Worm (Caenorhabditis elegans) whole organism, L4/young adult: ENCODE data around the gene cyp-33B1.

ENCODE experiments used
- W03F9.2 ChIP-seq: fragments of 150-350 bp; optimal IDR thresholded peaks from 2 replicates; lab custom pipeline; 2014; ENCODE audit warnings: missing biosample characterization, missing genetic modification characterization
- dao-5 ChIP-seq: sonication (generic microtip); optimal IDR thresholded peaks from 2 replicates; lab custom pipeline; 2016; ENCODE audit warnings: missing genotype, missing genetic modification characterization, moderate library complexity, missing compliant biosample characterization
- him-1 ChIP-seq: sonication (generic microtip); optimal IDR thresholded peaks from 2 replicates; lab custom pipeline; 2016; ENCODE audit warnings: missing genotype, missing genetic modification reagents, missing genetic modification characterization, missing compliant biosample characterization

cyp-33B1 gene

ce11 chrV:9033267-9033666 lies 7.9 kb upstream of the cyp-33B1 start, which contains the start of gene C25E10.4:
C25E10.4 (plus strand) TSS chrV:9033567.
- TF ChIP-seq him-1 (tag; lab: Kevin White, UChicago) (no peak), W03F9.2 (tag; lab: Kevin White, UChicago) (no peak), dao-5 (tag; lab: Kevin White, UChicago) (no peak)

- TF ChIP-seq dao-5 (tag; lab: Kevin White, UChicago) (no peak), him-1 (tag; lab: Kevin White, UChicago) (no peak), W03F9.2 (tag; lab: Kevin White, UChicago) (no peak)
Measured at ce11 chrV:9035685-9036084, 5.4 kb upstream of the cyp-33B1 start, which contains the start of gene srsx-34. srsx-34 (plus strand) TSS chrV:9035985.

DNA sequence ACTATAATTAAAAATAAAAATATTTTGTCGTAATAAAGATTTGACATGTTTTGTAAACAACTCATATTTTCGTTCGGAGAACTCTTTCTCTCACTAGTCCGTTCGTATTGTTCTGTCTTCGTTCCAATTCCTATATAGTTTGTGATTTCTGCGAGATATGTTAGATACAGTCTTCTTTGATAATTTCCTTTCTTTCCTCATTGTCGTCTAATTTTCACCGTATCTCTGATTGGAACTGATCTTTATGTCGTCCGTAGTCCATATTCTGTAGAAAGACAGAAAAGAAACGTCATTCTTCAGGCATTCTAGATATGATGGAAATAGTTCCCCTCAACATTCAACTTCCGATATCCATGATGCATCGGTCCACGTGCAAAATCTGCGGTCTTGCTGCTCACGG lies 3.7 kb downstream of the cyp-33B1 start, which contains the start of gene nhr-30:
Gene nhr-30 (plus strand): TSS at position 301 of the 400 bp plus-strand sequence.
- TF ChIP-seq dao-5 (tag; lab: Kevin White, UChicago): no peak
- TF ChIP-seq W03F9.2 (tag; lab: Kevin White, UChicago): no peak
- TF ChIP-seq him-1 (tag; lab: Kevin White, UChicago): no peak

- TF ChIP-seq him-1 (tag; lab: Kevin White, UChicago): no peak
- TF ChIP-seq dao-5 (tag; lab: Kevin White, UChicago): no peak
- TF ChIP-seq W03F9.2 (tag; lab: Kevin White, UChicago): no peak
Measured at ce11 chrV:9047555-9048049, 6.5 kb downstream of the cyp-33B1 start, which contains the start of gene C25E10.17. C25E10.17 (minus strand) TSS chrV:9047605.

DNA sequence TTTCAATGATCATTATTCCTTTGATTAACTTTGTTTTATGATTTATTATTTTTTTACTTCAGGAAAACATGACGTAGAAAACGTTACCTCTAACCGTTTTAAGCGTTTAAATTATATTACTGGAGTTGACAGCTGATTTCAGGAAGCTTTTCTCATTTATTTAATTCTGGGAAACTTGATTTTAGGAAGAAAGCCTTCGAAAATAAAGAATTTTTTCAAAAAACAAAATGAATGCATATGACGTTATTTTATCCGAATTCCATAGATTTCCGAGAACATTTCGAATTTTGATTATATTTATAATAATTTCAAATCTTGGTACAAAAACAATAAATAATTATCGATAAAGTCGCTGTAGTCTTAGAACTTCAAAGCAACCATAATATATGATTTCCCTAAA lies 8.1 kb downstream of the cyp-33B1 start:
- TF ChIP-seq him-1 (tag; lab: Kevin White, UChicago): no peak

DNA sequence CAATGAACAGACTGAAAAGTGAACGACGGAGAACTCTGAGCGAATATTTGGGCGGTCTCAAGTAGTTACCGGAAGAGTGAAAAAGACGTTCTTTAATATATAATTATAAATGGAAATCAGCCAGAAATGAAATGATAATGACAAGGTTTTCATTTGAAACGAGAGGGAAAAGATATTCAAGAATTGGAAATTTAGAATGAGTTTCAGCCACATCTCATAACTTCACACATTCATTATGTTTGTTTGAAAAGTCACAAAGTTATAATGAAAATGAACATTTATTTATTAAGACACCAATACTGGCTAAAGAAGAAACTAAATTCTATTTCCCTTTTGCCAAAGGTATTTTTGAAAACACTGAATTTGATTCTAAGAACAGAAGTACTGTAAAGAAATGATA lies 10.0 kb downstream of the cyp-33B1 start, which contains the start of gene C25E10.7:
Gene C25E10.7 (minus strand): TSS at position 101 of the 400 bp plus-strand sequence.
- TF ChIP-seq him-1 (tag; lab: Kevin White, UChicago) (no peak), dao-5 (tag; lab: Kevin White, UChicago) (no peak), W03F9.2 (tag; lab: Kevin White, UChicago) (no peak)

- TF ChIP-seq dao-5 (tag; lab: Kevin White, UChicago): no peak
- TF ChIP-seq him-1 (tag; lab: Kevin White, UChicago): no peak
- no peak for TF ChIP-seq W03F9.2 (tag; lab: Kevin White, UChicago)
Measured at ce11 chrV:9053235-9053634, 12.1 kb downstream of the cyp-33B1 start.

ce11 chrV:9053969-9054368 lies 12.8 kb downstream of the cyp-33B1 start, which contains the start of gene C25E10.8:
C25E10.8 (minus strand) TSS chrV:9054069.
- TF ChIP-seq dao-5 (tag; lab: Kevin White, UChicago) (no peak), W03F9.2 (tag; lab: Kevin White, UChicago) (no peak), him-1 (tag; lab: Kevin White, UChicago) (no peak)

DNA sequence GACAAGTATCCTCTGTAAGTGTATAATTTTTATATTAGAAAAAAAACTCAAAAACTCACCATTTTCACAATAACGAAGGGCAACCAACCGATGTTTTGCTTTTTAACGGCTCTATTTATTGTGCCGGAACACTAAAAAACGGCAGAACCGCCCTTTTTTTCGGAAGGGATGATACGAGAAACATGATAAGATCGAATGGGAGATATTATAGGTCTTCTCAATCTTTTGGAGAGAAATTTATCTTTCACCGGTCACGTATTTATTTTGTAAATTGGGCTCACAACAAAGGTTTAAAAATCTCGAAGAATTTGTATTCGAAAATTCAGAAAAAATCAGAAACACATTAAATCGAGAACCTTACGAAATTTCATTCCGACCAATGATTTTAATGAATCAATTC lies 13.6 kb downstream of the cyp-33B1 start, which contains the start of gene swm-1:
Gene swm-1 (minus strand): TSS at position 101 of the 400 bp plus-strand sequence.
- TF ChIP-seq dao-5 (tag; lab: Kevin White, UChicago) (no peak), him-1 (tag; lab: Kevin White, UChicago) (no peak), W03F9.2 (tag; lab: Kevin White, UChicago) (no peak)

ce11 chrV:9055644-9056043 lies 14.5 kb downstream of the cyp-33B1 start:
- TF ChIP-seq W03F9.2 (tag; lab: Kevin White, UChicago) (no peak), him-1 (tag; lab: Kevin White, UChicago) (no peak), dao-5 (tag; lab: Kevin White, UChicago) (no peak)

ce11 chrV:9056253-9056652 lies 15.1 kb downstream of the cyp-33B1 start, which contains the start of gene C25E10.10:
C25E10.10 (minus strand) TSS chrV:9056353.
- no peak for TF ChIP-seq him-1 (tag; lab: Kevin White, UChicago)
- TF ChIP-seq W03F9.2 (tag; lab: Kevin White, UChicago): no peak
- no peak for TF ChIP-seq dao-5 (tag; lab: Kevin White, UChicago)

DNA sequence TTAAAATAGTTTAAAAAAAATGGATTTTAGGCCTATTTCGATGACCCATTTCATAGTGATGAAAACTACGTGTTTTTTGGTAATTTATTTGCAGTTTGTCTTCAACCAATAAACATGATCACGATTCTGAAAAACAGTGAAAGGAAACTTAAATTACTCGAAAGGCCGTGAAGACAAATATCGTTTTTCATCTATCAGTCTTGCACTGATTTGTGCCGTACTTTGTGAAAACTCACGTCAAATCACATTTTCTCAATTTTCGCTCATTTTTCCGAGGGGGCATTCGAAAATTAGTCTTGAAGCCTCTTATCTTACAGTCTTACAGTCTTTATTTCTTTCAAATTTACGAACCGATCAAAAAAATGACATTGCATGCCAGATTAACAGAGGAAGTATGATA lies 17.5 kb downstream of the cyp-33B1 start, which contains the start of gene C25E10.11:
Gene C25E10.11 (minus strand): TSS at position 101 of the 400 bp plus-strand sequence.
- no peak for TF ChIP-seq W03F9.2 (tag; lab: Kevin White, UChicago)
- TF ChIP-seq him-1 (tag; lab: Kevin White, UChicago): no peak

DNA sequence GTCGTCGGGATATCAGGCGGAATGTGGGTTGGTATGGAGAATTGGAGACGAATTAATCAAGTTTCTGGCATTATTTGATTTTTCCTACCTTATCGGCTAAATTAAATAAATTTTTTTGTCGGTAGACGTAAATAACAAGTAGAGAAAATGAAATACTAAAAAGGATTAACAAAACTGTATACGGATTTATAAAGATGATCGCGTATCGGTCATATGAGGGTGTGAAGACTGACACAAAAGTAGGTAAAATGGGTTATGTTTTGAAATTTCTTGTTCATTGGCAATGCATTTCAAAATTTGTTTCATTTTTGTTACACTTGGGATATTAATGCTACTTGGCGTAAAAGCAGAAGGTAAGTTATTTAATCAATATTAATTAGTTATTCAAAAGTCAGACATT lies 18.3 kb downstream of the cyp-33B1 start, which contains the start of the genes C25E10.16 and C25E10.13:
Gene C25E10.16 (minus strand): TSS at position 101 of the 400 bp plus-strand sequence.
Gene C25E10.13 (plus strand): TSS at position 256 of the 400 bp plus-strand sequence.
- TF ChIP-seq dao-5 (tag; lab: Kevin White, UChicago): no peak
- no peak for TF ChIP-seq him-1 (tag; lab: Kevin White, UChicago)
- no peak for TF ChIP-seq W03F9.2 (tag; lab: Kevin White, UChicago)

DNA sequence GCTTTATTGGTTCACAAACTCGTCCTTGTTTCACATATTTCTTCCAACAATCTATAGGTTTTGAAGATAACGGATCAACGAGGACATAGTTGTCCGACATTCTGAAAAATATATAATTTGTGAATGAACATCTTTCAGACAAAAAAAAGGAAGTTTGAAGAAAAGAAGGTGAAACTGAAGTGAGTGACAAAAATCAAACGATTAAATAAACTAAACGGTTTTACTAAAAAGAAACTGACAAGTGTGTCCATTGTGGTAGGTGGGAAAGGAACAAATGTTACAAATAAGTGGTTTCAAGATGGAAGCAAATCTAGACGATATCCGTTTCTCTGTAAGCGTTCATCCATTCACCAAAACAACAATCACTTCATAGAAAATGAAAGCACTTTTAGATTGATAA lies 21.2 kb downstream of the cyp-33B1 start, which contains the start of gene C25E10.12:
Gene C25E10.12 (minus strand): TSS at position 101 of the 400 bp plus-strand sequence.
- TF ChIP-seq W03F9.2 (tag; lab: Kevin White, UChicago) (no peak), dao-5 (tag; lab: Kevin White, UChicago) (no peak), him-1 (tag; lab: Kevin White, UChicago) (no peak)
